Worm (Caenorhabditis elegans): ENCODE data around the gene zig-12.
A peak's percentile ranks its signal among the peaks of the same experiment; 100 is the strongest.

zig-12 gene

ce11 chrX:8736965-8737464, 26.7 kb upstream of the zig-12 start, which contains the start of gene M02D8.3:
M02D8.3 (minus strand) TSS chrX:8737015.
- TF ChIP-seq ceh-34 (tag; optimal IDR thresholded peaks at IDR 0.05) (peak; percentile 8), lim-6 (tag; optimal IDR thresholded peaks at IDR 0.05) (no peak), unc-3 (GFP tag; conservative IDR thresholded peaks at IDR 0.05) (no peak), unc-3 (tag; optimal IDR thresholded peaks at IDR 0.05) (no peak), unc-42 (tag; optimal IDR thresholded peaks at IDR 0.05) (peak; percentile 2), ref-2 (tag; optimal IDR thresholded peaks at IDR 0.05) (peak; percentile 60), ceh-14 (tag; optimal IDR thresholded peaks at IDR 0.05) (no peak), nhr-11 (tag; optimal IDR thresholded peaks at IDR 0.05) (no peak), ceh-2 (tag; optimal IDR thresholded peaks at IDR 0.05) (no peak), ceh-31 (tag; optimal IDR thresholded peaks at IDR 0.05) (peak; percentile 50), elt-2 (tag; optimal IDR thresholded peaks at IDR 0.05) (peak; percentile 7), nfya-1 (tag; optimal IDR thresholded peaks at IDR 0.05) (peak; percentile 55), mec-3 (tag; optimal IDR thresholded peaks at IDR 0.05; ENCODE audit: borderline replicate concordance) (no peak), pax-1 (tag; optimal IDR thresholded peaks at IDR 0.05) (no peak), che-1 (tag; optimal IDR thresholded peaks at IDR 0.05) (no peak), K02D7.2 (tag; optimal IDR thresholded peaks at IDR 0.05) (no peak), sox-4 (tag; optimal IDR thresholded peaks at IDR 0.05) (no peak), unc-86 (tag; optimal IDR thresholded peaks at IDR 0.05) (peak; percentile 53), unc-55 (GFP tag; optimal IDR thresholded peaks at IDR 0.05) (peak; percentile 87), pha-4 (tag; optimal IDR thresholded peaks at IDR 0.05) (peak; percentile 22), ceh-30 (tag; optimal IDR thresholded peaks at IDR 0.05) (no peak), hlh-30 (tag; optimal IDR thresholded peaks at IDR 0.05; ENCODE audit: insufficient read depth) (peak; percentile 84), ceh-24 (tag; optimal IDR thresholded peaks at IDR 0.05) (no peak), sdc-2 (tag; optimal IDR thresholded peaks at IDR 0.05) (peak; percentile 60)

- TF ChIP-seq unc-55 (GFP tag; optimal IDR thresholded peaks at IDR 0.05) = no peak
- no peak for TF ChIP-seq hlh-15 (tag; optimal IDR thresholded peaks at IDR 0.05)
- no peak for TF ChIP-seq ceh-34 (tag; optimal IDR thresholded peaks at IDR 0.05)
- TF ChIP-seq hlh-30 (tag; optimal IDR thresholded peaks at IDR 0.05; ENCODE audit: insufficient read depth) = no peak
- TF ChIP-seq ceh-24 (tag; optimal IDR thresholded peaks at IDR 0.05) = no peak
- no peak for TF ChIP-seq unc-3 (GFP tag; conservative IDR thresholded peaks at IDR 0.05)
- no peak for TF ChIP-seq unc-3 (tag; optimal IDR thresholded peaks at IDR 0.05)
- TF ChIP-seq K02D7.2 (tag; optimal IDR thresholded peaks at IDR 0.05) = no peak
- no peak for TF ChIP-seq ceh-30 (tag; optimal IDR thresholded peaks at IDR 0.05)
- TF ChIP-seq ama-1 (optimal IDR thresholded peaks at IDR 0.05) = no peak
- no peak for TF ChIP-seq ceh-2 (tag; optimal IDR thresholded peaks at IDR 0.05)
- TF ChIP-seq dve-1 (tag; optimal IDR thresholded peaks at IDR 0.05) = no peak
- no peak for TF ChIP-seq ref-2 (tag; optimal IDR thresholded peaks at IDR 0.05)
- no peak for TF ChIP-seq pros-1 (tag; optimal IDR thresholded peaks at IDR 0.05)
- TF ChIP-seq ztf-16 (tag; optimal IDR thresholded peaks at IDR 0.05) = no peak
- no peak for TF ChIP-seq tbx-2 (tag; optimal IDR thresholded peaks at IDR 0.05)
- TF ChIP-seq sox-4 (tag; optimal IDR thresholded peaks at IDR 0.05) = no peak
- TF ChIP-seq elt-4 (tag; optimal IDR thresholded peaks at IDR 0.05) = no peak
- no peak for TF ChIP-seq ceh-22 (tag; optimal IDR thresholded peaks at IDR 0.05)
- no peak for TF ChIP-seq npax-4 (tag; optimal IDR thresholded peaks at IDR 0.05)
These were observed 25.9 kb upstream of the zig-12 start for ce11 chrX:8737801-8738200.

ce11 chrX:8739373-8739772, 24.3 kb upstream of the zig-12 start, which contains the start of gene M02D8.2:
M02D8.2 (plus strand) TSS chrX:8739673.
- TF ChIP-seq ceh-22 (tag; optimal IDR thresholded peaks at IDR 0.05) (no peak), ztf-16 (tag; optimal IDR thresholded peaks at IDR 0.05) (no peak), fkh-6 (tag; optimal IDR thresholded peaks at IDR 0.05) (no peak), ref-2 (tag; optimal IDR thresholded peaks at IDR 0.05) (no peak), tbx-2 (tag; optimal IDR thresholded peaks at IDR 0.05) (no peak), ceh-19 (GFP tag; optimal IDR thresholded peaks at IDR 0.05) (no peak), unc-3 (GFP tag; conservative IDR thresholded peaks at IDR 0.05) (no peak), unc-3 (tag; optimal IDR thresholded peaks at IDR 0.05) (no peak), ceh-18 (tag; optimal IDR thresholded peaks at IDR 0.05) (no peak)

- peak; percentile 2 for TF ChIP-seq sdc-2 (tag; optimal IDR thresholded peaks at IDR 0.05)
- TF ChIP-seq odd-2 (tag; optimal IDR thresholded peaks at IDR 0.05) = no peak
These were observed 22.0 kb upstream of the zig-12 start for ce11 chrX:8741629-8742170.

All from whole organism, late embryonic.